Worm (Caenorhabditis elegans): ENCODE results near the gene F53H4.2.
A peak's percentile ranks its signal among the peaks of the same experiment; 100 is the strongest.

Gene F53H4.2

DNA sequence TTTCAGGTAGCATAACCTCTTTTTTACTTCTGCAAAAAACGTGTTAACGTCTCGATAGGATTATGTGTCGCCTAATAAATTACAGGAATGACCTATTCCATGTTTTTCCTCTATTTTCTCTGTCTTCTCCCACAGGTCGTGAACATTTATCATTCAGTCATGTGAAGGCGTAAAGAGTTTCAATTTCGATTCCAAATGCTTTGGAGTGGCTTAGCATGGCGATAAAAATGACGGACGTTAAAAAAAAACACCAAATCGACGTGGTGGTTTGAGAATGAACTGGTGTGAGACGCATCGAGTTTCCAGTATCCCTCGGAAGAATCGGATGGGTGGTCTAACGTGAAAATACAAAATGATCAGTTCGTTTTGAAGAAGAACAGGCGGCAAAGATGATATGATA, 12.6 kb downstream of the F53H4.2 start:
- TF ChIP-seq fos-1 (tag; optimal IDR thresholded peaks at IDR 0.05), result no peak
- TF ChIP-seq mbf-1 (tag; optimal IDR thresholded peaks at IDR 0.05), result no peak
- peak; percentile 50 for TF ChIP-seq unc-55 (GFP tag; optimal IDR thresholded peaks at IDR 0.05)
- no peak for TF ChIP-seq elt-3 (tag; optimal IDR thresholded peaks at IDR 0.05)

DNA sequence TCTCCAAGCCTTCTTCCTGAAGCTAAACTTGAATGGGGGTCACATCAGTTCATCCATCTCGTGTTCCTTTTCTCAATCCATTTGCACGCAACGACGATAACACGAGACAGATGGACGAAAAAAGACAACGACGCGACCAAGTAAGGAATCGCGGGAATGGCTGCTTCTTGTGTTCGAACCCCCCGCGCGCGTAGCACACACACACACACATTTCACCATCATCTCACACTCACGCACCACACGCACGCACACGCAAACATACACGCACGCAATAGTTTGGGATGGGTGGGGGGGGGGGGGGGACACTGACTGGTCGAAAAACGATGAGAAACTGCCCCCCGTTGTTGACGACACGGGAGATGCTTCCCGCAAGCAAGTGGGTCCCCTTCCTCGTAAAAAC, 20.0 kb downstream of the F53H4.2 start:
- TF ChIP-seq unc-55 (GFP tag; optimal IDR thresholded peaks at IDR 0.05), result peak; percentile 23
- TF ChIP-seq aly-2 (tag; optimal IDR thresholded peaks at IDR 0.05), result no peak
- no peak for TF ChIP-seq dmd-4 (tag; optimal IDR thresholded peaks at IDR 0.05)
- no peak for TF ChIP-seq nhr-12 (tag; optimal IDR thresholded peaks at IDR 0.05)

DNA sequence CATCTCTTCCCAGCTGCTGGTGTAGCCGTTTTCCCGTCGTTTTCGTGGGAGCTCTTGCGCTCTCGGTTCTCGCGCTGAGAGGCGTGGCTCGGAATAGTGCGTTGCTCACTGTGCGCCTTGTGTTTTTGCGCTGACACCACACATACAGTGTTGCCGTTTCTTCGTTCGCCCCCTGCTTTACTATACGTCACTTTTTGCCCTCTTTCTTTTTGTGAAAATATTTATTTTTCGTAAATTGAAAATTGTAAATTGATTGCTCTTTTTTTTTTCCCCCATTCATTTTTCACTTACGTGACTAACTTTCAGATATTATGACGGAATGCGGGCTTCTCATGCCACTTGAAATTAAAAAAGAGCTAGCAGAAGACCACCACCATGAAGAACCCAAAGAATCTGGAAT, 21.8 kb downstream of the F53H4.2 start, which contains the start of gene gmeb-2:
Gene gmeb-2, plus strand, starts transcription at position 301 of the 400 bp plus-strand sequence.
- TF ChIP-seq ztf-1 (GFP tag; conservative IDR thresholded peaks at IDR 0.05) (no peak), nhr-25 (tag; optimal IDR thresholded peaks at IDR 0.05) (no peak), C34F6.9 (tag; optimal IDR thresholded peaks at IDR 0.05) (no peak), ceh-16 (tag; optimal IDR thresholded peaks at IDR 0.05) (no peak), peb-1 (tag; optimal IDR thresholded peaks at IDR 0.05) (no peak), sma-9 (GFP tag; optimal IDR thresholded peaks at IDR 0.05) (peak; percentile 2), sma-9 (tag; optimal IDR thresholded peaks at IDR 0.05) (no peak), ztf-4 (tag; optimal IDR thresholded peaks at IDR 0.05) (no peak), nhr-23 (tag; optimal IDR thresholded peaks at IDR 0.05) (no peak), F13H6.1 (tag; optimal IDR thresholded peaks at IDR 0.05) (peak; percentile 26), sem-4 (tag; optimal IDR thresholded peaks at IDR 0.05) (no peak), unc-62 (GFP tag; optimal IDR thresholded peaks at IDR 0.05) (no peak), nhr-11 (tag; optimal IDR thresholded peaks at IDR 0.05) (no peak), elt-1 (tag; optimal IDR thresholded peaks at IDR 0.05) (no peak), nhr-77 (tag; optimal IDR thresholded peaks at IDR 0.05) (no peak), nhr-10 (tag; optimal IDR thresholded peaks at IDR 0.05) (no peak)

DNA sequence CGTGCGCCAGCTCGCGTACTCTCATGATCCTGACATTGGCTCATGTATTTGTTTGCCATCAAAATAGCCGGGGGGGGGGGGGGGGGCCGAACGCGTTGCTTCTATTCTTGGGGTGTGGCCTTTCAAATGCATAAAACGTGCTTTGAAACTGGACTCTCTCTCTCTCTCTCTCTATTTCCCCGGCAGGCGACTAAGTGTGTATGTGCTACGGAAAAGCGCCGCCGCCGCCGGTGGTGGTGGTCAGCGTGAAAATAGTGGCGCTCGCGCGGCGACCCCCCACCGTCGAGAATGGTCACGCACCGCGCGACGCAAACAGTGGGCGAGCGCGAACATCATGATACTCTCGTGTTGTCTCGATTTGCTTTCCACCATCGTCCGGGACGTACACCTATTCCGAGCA, 24.1 kb downstream of the F53H4.2 start:
- no peak for TF ChIP-seq unc-39 (tag; optimal IDR thresholded peaks at IDR 0.05)
- TF ChIP-seq sem-4 (tag; optimal IDR thresholded peaks at IDR 0.05), result no peak
- no peak for TF ChIP-seq R02D3.7 (tag; optimal IDR thresholded peaks at IDR 0.05)
- no peak for TF ChIP-seq nhr-237 (tag; optimal IDR thresholded peaks at IDR 0.05)
- no peak for TF ChIP-seq sma-9 (GFP tag; optimal IDR thresholded peaks at IDR 0.05)
- no peak for TF ChIP-seq sma-9 (tag; optimal IDR thresholded peaks at IDR 0.05)
- TF ChIP-seq fos-1 (tag; optimal IDR thresholded peaks at IDR 0.05), result no peak
- TF ChIP-seq skn-1 (tag; optimal IDR thresholded peaks at IDR 0.05), result no peak
- TF ChIP-seq crh-2 (tag; optimal IDR thresholded peaks at IDR 0.05), result no peak

DNA sequence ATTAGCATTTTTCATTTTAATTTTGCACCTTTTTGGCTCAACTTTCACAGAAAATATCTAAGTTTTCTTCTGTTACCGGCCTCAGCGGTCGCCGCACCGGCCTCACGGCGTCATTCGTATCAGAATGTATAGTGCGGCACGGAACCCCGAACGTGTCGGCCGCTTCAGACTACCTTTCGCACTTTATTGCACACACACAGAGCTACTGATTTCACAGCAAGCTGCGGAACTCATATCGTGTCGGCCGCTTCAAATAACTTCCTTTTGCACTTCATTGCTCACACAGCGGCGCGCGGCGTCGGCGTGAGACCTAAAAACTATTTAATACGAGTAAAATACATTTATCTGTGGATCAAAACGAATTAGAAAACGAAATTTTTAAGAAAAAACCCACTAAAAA, 27.5 kb downstream of the F53H4.2 start:
- TF ChIP-seq aly-2 (tag; optimal IDR thresholded peaks at IDR 0.05) (no peak), nhr-77 (tag; optimal IDR thresholded peaks at IDR 0.05) (no peak), gmeb-1 (tag; optimal IDR thresholded peaks at IDR 0.05) (no peak), C34F6.9 (tag; optimal IDR thresholded peaks at IDR 0.05) (no peak), F13H6.1 (tag; optimal IDR thresholded peaks at IDR 0.05) (no peak), nhr-25 (tag; optimal IDR thresholded peaks at IDR 0.05) (no peak), snpc-4 (tag; optimal IDR thresholded peaks at IDR 0.05) (peak; percentile 4)

DNA sequence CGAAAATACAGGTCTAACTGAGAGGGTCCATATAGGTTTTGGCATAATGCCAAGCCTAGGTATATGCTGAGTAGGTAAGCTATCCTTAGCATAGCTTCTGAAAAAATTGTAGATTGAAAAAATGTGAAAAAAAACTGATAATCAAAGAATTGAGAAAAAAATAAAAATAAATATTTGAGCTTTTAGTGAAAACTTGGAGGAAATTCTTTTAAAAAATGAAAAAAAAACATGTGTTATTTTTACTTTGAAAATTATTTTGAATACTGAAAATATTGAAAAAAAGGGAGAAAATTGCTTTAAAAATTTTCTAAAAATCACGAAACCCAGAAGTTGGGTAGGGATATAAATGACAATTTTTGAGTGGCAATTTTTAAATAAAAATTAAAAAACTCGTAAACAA, 30.5 kb downstream of the F53H4.2 start, which contains the start of gene F53H4.3:
Gene F53H4.3, minus strand, starts transcription at position 101 of the 400 bp plus-strand sequence.
- TF ChIP-seq sma-9 (GFP tag; optimal IDR thresholded peaks at IDR 0.05), result no peak
- TF ChIP-seq sma-9 (tag; optimal IDR thresholded peaks at IDR 0.05), result no peak
- TF ChIP-seq R02D3.7 (tag; optimal IDR thresholded peaks at IDR 0.05), result no peak
- no peak for TF ChIP-seq ZK546.5 (tag; optimal IDR thresholded peaks at IDR 0.05)
- TF ChIP-seq egl-27 (tag; optimal IDR thresholded peaks at IDR 0.05), result no peak
- TF ChIP-seq elt-3 (tag; optimal IDR thresholded peaks at IDR 0.05), result no peak

DNA sequence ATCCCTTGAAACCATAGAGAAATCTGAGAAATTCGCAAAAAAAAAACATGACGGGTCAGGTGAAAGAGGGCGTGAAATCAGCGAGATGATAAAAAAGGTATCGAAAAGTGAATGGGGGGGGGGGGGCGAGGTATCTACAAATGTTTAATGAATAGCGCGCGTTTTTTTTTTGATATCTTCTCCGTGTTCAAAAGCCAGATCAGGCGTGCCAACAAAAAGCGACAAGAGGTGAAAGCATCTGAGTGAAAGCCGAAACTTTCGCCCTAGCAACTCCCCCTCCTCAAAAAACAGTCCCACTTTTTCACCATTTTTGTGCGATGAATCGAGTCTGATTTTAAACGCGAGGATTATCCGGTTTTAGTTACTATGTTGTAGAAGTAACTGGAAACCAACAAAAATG, 31.0 kb downstream of the F53H4.2 start:
- TF ChIP-seq blmp-1 (tag; optimal IDR thresholded peaks at IDR 0.05; ENCODE audit: insufficient read depth), result peak; percentile 91
- TF ChIP-seq snpc-4 (tag; optimal IDR thresholded peaks at IDR 0.05), result no peak

All from whole organism, L2 larva.